Worm (Caenorhabditis elegans): ENCODE measurements around the gene xbp-1.

DNA sequence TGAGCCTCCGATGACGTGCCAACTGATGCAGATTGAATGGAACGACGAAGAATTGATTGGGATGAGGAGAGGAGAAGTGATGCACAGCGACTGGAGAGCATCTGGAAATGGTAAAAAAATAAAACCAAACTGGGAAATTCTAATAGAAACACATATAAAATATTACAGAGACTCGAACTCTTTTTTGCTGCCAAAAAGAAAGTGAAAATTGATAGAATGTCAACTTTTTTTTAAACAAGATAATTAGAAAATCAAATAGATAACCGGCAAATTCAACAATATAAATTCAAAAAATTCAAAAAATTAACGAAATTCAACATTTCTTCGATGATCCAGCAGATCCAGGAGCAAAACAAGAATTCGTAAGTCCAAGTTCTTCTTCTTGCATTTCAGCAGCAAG is 49.9 kb downstream of the xbp-1 start, which contains the start of gene mrpl-21:
- TF ChIP-seq dve-1 (tag; optimal IDR thresholded peaks at IDR 0.05) = no peak
- no peak for TF ChIP-seq fkh-10 (GFP tag; optimal IDR thresholded peaks at IDR 0.05)
- TF ChIP-seq zip-5 (tag; optimal IDR thresholded peaks at IDR 0.05) = no peak
- TF ChIP-seq tbx-7 (tag; optimal IDR thresholded peaks at IDR 0.05) = no peak
- TF ChIP-seq ttx-3 (tag; optimal IDR thresholded peaks at IDR 0.05) = no peak
- TF ChIP-seq pqm-1 (tag; optimal IDR thresholded peaks at IDR 0.05) = no peak
- no peak for TF ChIP-seq ama-1 (optimal IDR thresholded peaks at IDR 0.05)
- no peak for TF ChIP-seq nfya-1 (tag; optimal IDR thresholded peaks at IDR 0.05)
- no peak for TF ChIP-seq T23F11.4 (GFP tag; optimal IDR thresholded peaks at IDR 0.05)
- TF ChIP-seq ceh-14 (tag; optimal IDR thresholded peaks at IDR 0.05) = no peak
